Fruit fly (Drosophila melanogaster) Kc167 (cell line): Measurements from ENCODE around the gene ATPsynB.

Source experiments
- Sin3A ChIP-seq: fragments of >200 bp; optimal IDR thresholded peaks from 2 replicates; lab custom pipeline; 2018; ENCODE audit warnings: missing external identifiers
- h ChIP-seq: fragments of >200 bp; optimal IDR thresholded peaks from 3 replicates; lab custom pipeline; 2018; ENCODE audit warnings: missing external identifiers
- insv ChIP-seq: fragments of >200 bp; optimal IDR thresholded peaks from 3 replicates; lab custom pipeline; 2018; ENCODE audit warnings: missing external identifiers
- psq ChIP-seq: fragments of >200 bp; optimal IDR thresholded peaks from 2 replicates; lab custom pipeline; 2017; ENCODE audit warnings: missing external identifiers
- ttk ChIP-seq: sonication (Bioruptor generic); optimal IDR thresholded peaks from 2 replicates; lab custom pipeline; 2017; ENCODE audit warnings: missing external identifiers

DNA sequence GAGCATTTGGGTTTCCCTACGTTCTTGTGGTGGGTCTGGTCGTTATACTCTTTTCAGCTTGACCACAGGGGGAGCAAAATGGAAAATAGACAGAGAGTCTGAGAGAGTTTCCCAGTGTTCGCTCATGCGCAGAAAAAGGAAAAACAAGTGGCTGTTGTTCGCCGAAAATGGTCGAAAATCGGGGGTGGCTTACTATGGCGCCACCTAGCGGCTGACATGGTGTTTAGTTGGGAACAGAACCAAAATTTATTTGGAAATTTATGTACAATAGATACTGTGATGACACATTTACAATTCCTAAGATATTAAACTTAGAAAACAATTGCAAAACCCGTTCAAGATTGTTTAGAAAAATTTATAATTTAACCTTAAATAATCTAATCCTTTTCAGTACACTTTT is 21.8 kb downstream of the ATPsynB start:
- no peak for TF ChIP-seq psq (lab: Kevin White, UChicago)
- TF ChIP-seq h (lab: Kevin White, UChicago) = no peak
- TF ChIP-seq ttk (lab: Kevin White, UChicago) = no peak
- no peak for TF ChIP-seq insv (lab: Kevin White, UChicago)
- TF ChIP-seq Sin3A = no peak
